Worm (Caenorhabditis elegans): ENCODE data around the gene C25F6.6.

DNA sequence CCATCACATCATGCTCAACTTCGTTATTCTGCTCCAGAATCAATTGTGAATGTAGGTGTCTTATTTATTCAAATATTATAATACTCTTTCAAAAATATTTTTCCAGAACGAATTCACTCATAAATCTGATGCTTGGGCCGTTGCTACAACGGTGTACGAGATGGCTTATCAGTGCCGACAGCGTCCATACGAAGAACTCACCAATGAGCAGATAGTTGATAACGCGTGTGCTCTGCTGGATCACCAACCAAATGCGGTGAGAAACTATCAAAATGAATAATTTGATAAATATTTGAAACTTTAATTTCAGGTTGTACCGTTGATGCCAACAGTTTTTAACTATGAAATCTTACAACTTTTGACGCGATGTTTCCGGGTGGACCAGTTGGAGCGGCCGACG is 15.0 kb upstream of the C25F6.6 start:
- TF ChIP-seq fos-1 (tag; optimal IDR thresholded peaks at IDR 0.05) = no peak
- TF ChIP-seq aly-2 (tag; optimal IDR thresholded peaks at IDR 0.05) = no peak
- no peak for TF ChIP-seq skn-1 (tag; optimal IDR thresholded peaks at IDR 0.05)
- no peak for TF ChIP-seq nhr-237 (tag; optimal IDR thresholded peaks at IDR 0.05)
- no peak for TF ChIP-seq zag-1 (tag; optimal IDR thresholded peaks at IDR 0.05)
- no peak for TF ChIP-seq unc-62 (GFP tag; optimal IDR thresholded peaks at IDR 0.05)
